Worm (Caenorhabditis elegans) whole organism, early embryonic: ENCODE data around the gene cyl-1.
A peak's percentile ranks its signal among the peaks of the same experiment; 100 is the strongest.

Experiments
- F13C5.2 ChIP-seq: sonication (generic microtip); optimal IDR thresholded peaks from 2 replicates; lab custom pipeline; 2017; ENCODE audit warnings: mild to moderate bottlenecking, missing genetic modification characterization, inconsistent platforms, missing compliant biosample characterization
- aly-1 ChIP-seq: sonication (generic microtip); optimal IDR thresholded peaks from 2 replicates; lab custom pipeline; 2016; ENCODE audit warnings: missing genetic modification characterization, missing compliant biosample characterization
- ama-1 ChIP-seq: fragments of 150-350 bp; optimal IDR thresholded peaks from 2 replicates; lab custom pipeline; 2014
- ceh-13 ChIP-seq: fragments of 200-800 bp; sonication (Bioruptor generic); optimal IDR thresholded peaks from 2 replicates; lab custom pipeline; 2018; ENCODE audit warnings: mild to moderate bottlenecking, missing genetic modification characterization, missing compliant biosample characterization
- flt-1 ChIP-seq: fragments of 200-800 bp; sonication (Bioruptor generic); IDR thresholded peaks from 2 replicates; pipeline ENCODE4 v1.3.6; 2022; ENCODE audit warnings: missing genetic modification characterization, missing compliant biosample characterization
- hmg-4 ChIP-seq: fragments of 200-800 bp; sonication (Bioruptor generic); optimal IDR thresholded peaks from 2 replicates; lab custom pipeline; 2018; ENCODE audit warnings: mild to moderate bottlenecking, missing genetic modification characterization, missing compliant biosample characterization
- scrt-1 ChIP-seq: fragments of 200-800 bp; sonication (Bioruptor generic); IDR thresholded peaks from 2 replicates; pipeline ENCODE4 v1.3.6; 2022; ENCODE audit warnings: missing genetic modification characterization, missing compliant biosample characterization
- tbx-37 ChIP-seq: fragments of 200-800 bp; sonication (Bioruptor generic); conservative IDR thresholded peaks from 2 replicates; pipeline ENCODE4 v1.3.6; 2022; ENCODE audit warnings: missing genetic modification reagents, missing genetic modification characterization, missing compliant biosample characterization

ce11 chrV:12024273-12024672 lies 30.8 kb upstream of the cyl-1 start:
- TF ChIP-seq ama-1 (lab: Kevin White, UChicago): no peak
- TF ChIP-seq F13C5.2 (tag; lab: Kevin White, UChicago): no peak
- no peak for TF ChIP-seq ceh-13 (GFP tag; lab: Kevin White, UChicago)
- TF ChIP-seq scrt-1: peak; percentile 67; the same call in 1 of the 2 replicates
- TF ChIP-seq tbx-37 (GFP tag; lab: Robert Waterston, UW): no peak
- no peak for TF ChIP-seq hmg-4
- no peak for TF ChIP-seq flt-1 (GFP tag; lab: Robert Waterston, UW)
- TF ChIP-seq aly-1 (tag; lab: Kevin White, UChicago): peak; percentile 62
